Worm (Caenorhabditis elegans): ENCODE data around the gene kqt-2.

The kqt-2 gene

DNA sequence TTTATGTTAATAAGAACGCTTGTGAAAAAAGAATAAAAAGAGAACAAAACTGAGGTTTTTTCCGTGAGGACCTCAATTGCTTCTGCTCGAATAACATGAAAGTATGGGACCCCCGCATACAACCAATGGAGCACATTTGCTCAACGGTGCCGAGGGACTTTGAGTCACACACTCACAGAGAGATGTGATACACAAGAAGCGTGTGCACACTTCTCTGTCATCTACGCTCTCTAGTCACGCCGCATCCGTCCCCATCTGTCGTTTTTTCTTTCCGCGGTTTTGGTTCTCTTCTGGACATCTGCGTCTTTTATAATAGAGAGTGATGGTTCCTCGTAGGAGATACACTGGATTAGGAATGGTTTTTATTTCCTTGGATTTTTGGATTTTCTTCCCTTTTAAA, 40.2 kb downstream of the kqt-2 start (continued):
- no peak for TF ChIP-seq fkh-4 (tag; optimal IDR thresholded peaks at IDR 0.05; ENCODE audit: borderline replicate concordance)
- TF ChIP-seq dpl-1 (GFP tag; optimal IDR thresholded peaks at IDR 0.05): peak in 1 of 3 experiments; percentile 45
- no peak for TF ChIP-seq nhr-237 (tag; optimal IDR thresholded peaks at IDR 0.05)
- TF ChIP-seq nhr-47 (tag; optimal IDR thresholded peaks at IDR 0.05): peak; percentile 26
- TF ChIP-seq isw-1 (GFP tag; IDR thresholded peaks at IDR 0.05): peak; percentile 19; the same call in 1 of the 2 replicates
- TF ChIP-seq ama-1 (optimal IDR thresholded peaks at IDR 0.05): no peak
- TF ChIP-seq irx-1 (tag; optimal IDR thresholded peaks at IDR 0.05): no peak
- TF ChIP-seq mef-2 (tag; optimal IDR thresholded peaks at IDR 0.05): no peak
- TF ChIP-seq fkh-10 (GFP tag; optimal IDR thresholded peaks at IDR 0.05): peak; percentile 68
- TF ChIP-seq unc-98 (GFP tag; IDR thresholded peaks at IDR 0.05): no peak
- TF ChIP-seq nhr-19 (GFP tag; conservative IDR thresholded peaks at IDR 0.05): 0 out of 2 replicates have a peak, but pooled peaks have one; percentile 24
- TF ChIP-seq ets-5 (GFP tag; IDR thresholded peaks at IDR 0.05): no peak
- no peak for TF ChIP-seq nhr-85 (tag)
- TF ChIP-seq nhr-76 (tag; optimal IDR thresholded peaks at IDR 0.05): no peak
- TF ChIP-seq tbx-2 (tag; optimal IDR thresholded peaks at IDR 0.05): peak; percentile 33
- no peak for TF ChIP-seq nhr-28 (tag; optimal IDR thresholded peaks at IDR 0.05)
- TF ChIP-seq C04F5.9 (tag; optimal IDR thresholded peaks at IDR 0.05): no peak
- no peak for TF ChIP-seq ceh-88 (GFP tag; IDR thresholded peaks at IDR 0.05)
- peak; percentile 5 for TF ChIP-seq C16A3.4 (tag; optimal IDR thresholded peaks at IDR 0.05)
- no peak for TF ChIP-seq nhr-90 (tag; optimal IDR thresholded peaks at IDR 0.05; ENCODE audit: poor library complexity)
- TF ChIP-seq sox-4 (tag; optimal IDR thresholded peaks at IDR 0.05): no peak
- no peak for TF ChIP-seq snpc-4 (tag; optimal IDR thresholded peaks at IDR 0.05)
- peak; percentile 64 for TF ChIP-seq dsc-1 (tag; optimal IDR thresholded peaks at IDR 0.05)
- TF ChIP-seq ceh-82 (tag; optimal IDR thresholded peaks at IDR 0.05): peak in 1 of 3 experiments; percentile 59
- TF ChIP-seq nhr-11 (tag; optimal IDR thresholded peaks at IDR 0.05): no peak
- TF ChIP-seq fkh-8 (tag; optimal IDR thresholded peaks at IDR 0.05): peak; percentile 42
- no peak for TF ChIP-seq ceh-8 (GFP tag; optimal IDR thresholded peaks at IDR 0.05)
- TF ChIP-seq Y116A8C.19 (tag; optimal IDR thresholded peaks at IDR 0.05; ENCODE audit: borderline replicate concordance): no peak
- no peak for TF ChIP-seq hlh-17 (GFP tag; optimal IDR thresholded peaks at IDR 0.05; ENCODE audit: borderline replicate concordance)
- no peak for TF ChIP-seq ces-1 (GFP tag; optimal IDR thresholded peaks at IDR 0.05)
- peak; percentile 9 to 13 for TF ChIP-seq efl-1 (optimal IDR thresholded peaks at IDR 0.05)
- TF ChIP-seq efl-1 (GFP tag; optimal IDR thresholded peaks at IDR 0.05 in 1 of 2): no peak
- no peak for TF ChIP-seq nhr-12 (tag; optimal IDR thresholded peaks at IDR 0.05)
- peak; percentile 38 for TF ChIP-seq unc-86 (tag; optimal IDR thresholded peaks at IDR 0.05)
- TF ChIP-seq lsy-2 (tag; optimal IDR thresholded peaks at IDR 0.05): peak in 1 of 2 experiments; percentile 63
- no peak for TF ChIP-seq hpl-2 (GFP tag; optimal IDR thresholded peaks at IDR 0.05)
- no peak for TF ChIP-seq zip-4 (GFP tag; optimal IDR thresholded peaks at IDR 0.05)
- no peak for TF ChIP-seq C34B4.2 (tag; optimal IDR thresholded peaks at IDR 0.05)
- no peak for TF ChIP-seq lin-15B (tag; optimal IDR thresholded peaks at IDR 0.05)
- no peak for TF ChIP-seq unc-62 (GFP tag; optimal IDR thresholded peaks at IDR 0.05)
- no peak for TF ChIP-seq nhr-77 (tag; optimal IDR thresholded peaks at IDR 0.05)
- TF ChIP-seq pax-3 (tag; optimal IDR thresholded peaks at IDR 0.05): no peak
- peak; percentile 90 for TF ChIP-seq lin-14 (GFP tag; optimal IDR thresholded peaks at IDR 0.05)
- no peak for TF ChIP-seq unc-30 (tag; optimal IDR thresholded peaks at IDR 0.05)

DNA sequence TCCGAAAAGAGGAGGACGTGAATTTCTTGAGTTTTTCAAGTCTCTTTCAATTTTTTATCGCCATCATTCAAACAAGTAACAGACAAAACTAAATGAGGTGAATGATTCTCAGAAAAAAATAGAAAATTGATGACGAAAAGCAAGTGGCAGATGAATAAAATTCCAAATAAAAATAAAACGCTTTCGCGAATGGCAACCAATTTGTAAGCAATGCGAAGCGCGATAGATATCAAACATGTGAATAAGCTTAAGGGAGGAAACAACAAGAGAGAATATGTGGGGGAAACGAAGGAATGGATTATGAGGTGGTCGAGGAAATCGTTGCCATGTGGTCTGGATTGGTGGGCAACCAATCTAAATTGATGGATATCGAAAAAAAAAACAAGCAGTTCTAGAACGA, 41.7 kb downstream of the kqt-2 start:
- TF ChIP-seq fkh-8 (tag; optimal IDR thresholded peaks at IDR 0.05): peak; percentile 37
- TF ChIP-seq unc-86 (tag; optimal IDR thresholded peaks at IDR 0.05): no peak
- TF ChIP-seq fkh-4 (tag; optimal IDR thresholded peaks at IDR 0.05; ENCODE audit: borderline replicate concordance): peak; percentile 35
- no peak for TF ChIP-seq irx-1 (tag; optimal IDR thresholded peaks at IDR 0.05)
- no peak for TF ChIP-seq nhr-76 (tag; optimal IDR thresholded peaks at IDR 0.05)
- TF ChIP-seq dsc-1 (tag; optimal IDR thresholded peaks at IDR 0.05): peak; percentile 95
- TF ChIP-seq lin-14 (GFP tag; optimal IDR thresholded peaks at IDR 0.05): peak; percentile 1
- TF ChIP-seq hlh-4 (tag; optimal IDR thresholded peaks at IDR 0.05): no peak

All from whole organism, L1 larva.